1 fruit fly cellular context compared by ENCODE assay signal in the genomic region with DNA sequence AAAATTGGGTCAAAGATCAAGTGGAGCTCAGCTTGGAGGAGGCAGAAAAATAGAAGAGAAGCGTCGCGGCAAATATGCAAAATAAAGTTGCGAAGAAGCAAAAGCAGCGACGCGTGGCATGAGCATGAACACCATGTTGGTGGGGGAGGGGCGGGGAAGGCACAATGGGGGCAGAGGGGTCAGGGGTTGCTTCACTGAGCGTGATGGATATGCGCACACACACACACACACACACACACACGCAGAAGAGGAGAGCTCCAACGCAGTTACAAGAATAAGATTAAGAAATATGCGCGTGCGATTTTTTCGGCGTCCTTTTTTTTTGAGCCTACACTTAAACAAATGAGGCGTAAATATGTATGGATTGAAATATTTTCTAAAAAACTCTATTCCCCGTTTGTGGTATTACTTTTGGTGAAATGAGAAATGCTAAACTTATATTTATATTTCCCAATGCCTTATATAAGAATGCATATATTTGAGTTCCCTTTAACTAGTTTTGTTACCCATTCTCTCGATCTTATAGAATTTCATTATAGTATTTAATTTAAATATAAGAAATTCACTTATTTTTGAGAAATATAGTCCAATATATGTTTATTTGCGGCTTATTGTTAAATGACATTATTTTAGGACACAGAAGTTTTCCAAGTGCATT.
TF ChIP-seq lines count a peak whose summit lies in the region.

No protein-coding gene starts in this region.

TF ChIP-seq in whole organism, prepupa, 60 proteins besides CTCF, POLR2A, EP300 and RAD21 (continued from another document):
- no peak for TF ChIP-seq CG11294 (GFP tag; IDR thresholded peaks at IDR 0.05; lab: Robert Waterston, UW)
- TF ChIP-seq vri (GFP tag; optimal IDR thresholded peaks at IDR 0.05; lab: Kevin White, UChicago) = no peak
- no peak for TF ChIP-seq cyc (GFP tag; optimal IDR thresholded peaks at IDR 0.05; lab: Kevin White, UChicago)
- no peak for TF ChIP-seq CG11762 (GFP tag; optimal IDR thresholded peaks at IDR 0.05; lab: Kevin White, UChicago; ENCODE audit: insufficient read depth)
- 0 out of 3 replicates have a peak, but pooled peaks have one; percentile 6 for TF ChIP-seq CG6163 (GFP tag; IDR thresholded peaks at IDR 0.05; lab: Robert Waterston, UW)
- TF ChIP-seq CG8119 (GFP tag; IDR thresholded peaks at IDR 0.05; lab: Robert Waterston, UW) = no peak
- no peak for TF ChIP-seq Sox102F (GFP tag; optimal IDR thresholded peaks at IDR 0.05; lab: Kevin White, UChicago)
- TF ChIP-seq Eip78C (GFP tag; lab: Kevin White, UChicago) = peak; percentile 77
- no peak for TF ChIP-seq CG6854 (GFP tag; optimal IDR thresholded peaks at IDR 0.05; lab: Kevin White, UChicago)
- no peak for TF ChIP-seq pdm3 (GFP tag; optimal IDR thresholded peaks at IDR 0.05; lab: Kevin White, UChicago)
- no peak for TF ChIP-seq eg (GFP tag; IDR thresholded peaks at IDR 0.05; lab: Robert Waterston, UW)
- TF ChIP-seq esn (GFP tag; optimal IDR thresholded peaks at IDR 0.05; lab: Kevin White, UChicago) = peak; percentile 7
- TF ChIP-seq CG7368 (GFP tag; optimal IDR thresholded peaks at IDR 0.05; lab: Kevin White, UChicago) = no peak
- peak; percentile 19 for TF ChIP-seq CG34406 (GFP tag; optimal IDR thresholded peaks at IDR 0.05; lab: Kevin White, UChicago)
